Fruit fly (Drosophila melanogaster): Measurements from ENCODE around the gene RpLP0.

RpLP0 gene

dm6 chr3L:22075706-22076398, at the start of gene RpLP0, which contains the start of gene CG7130 (continued):
- no peak for TF ChIP-seq fru (optimal IDR thresholded peaks at IDR 0.05)
- peak; percentile 99 for TF ChIP-seq YL-1 (GFP tag; optimal IDR thresholded peaks at IDR 0.05)
- peak; percentile 69 for TF ChIP-seq lbe (GFP tag; optimal IDR thresholded peaks at IDR 0.05)
- peak; percentile 56 for TF ChIP-seq pnt (GFP tag; optimal IDR thresholded peaks at IDR 0.05)
- TF ChIP-seq CoRest (tag; optimal IDR thresholded peaks at IDR 0.05) = peak; percentile 85
- TF ChIP-seq CG2875 (GFP tag; optimal IDR thresholded peaks at IDR 0.05) = peak; percentile 93
- peak; percentile 95 for TF ChIP-seq Lhr (GFP tag; optimal IDR thresholded peaks at IDR 0.05)
- TF ChIP-seq eyg (GFP tag; optimal IDR thresholded peaks at IDR 0.05) = peak; percentile 95
- TF ChIP-seq Max (GFP tag; optimal IDR thresholded peaks at IDR 0.05) = peak; percentile 90
- TF ChIP-seq ATbp (GFP tag; optimal IDR thresholded peaks at IDR 0.05) = peak; percentile 92
- peak; percentile 65; the same call in 2 of the 3 replicates for TF ChIP-seq CG11695 (GFP tag; IDR thresholded peaks at IDR 0.05)
- peak; percentile 64 for TF ChIP-seq psq (GFP tag; optimal IDR thresholded peaks at IDR 0.05)
- peak; percentile 62; the same call in 1 of the 2 replicates for TF ChIP-seq ham (GFP tag; IDR thresholded peaks at IDR 0.05)
- peak; percentile 78 for TF ChIP-seq trh (GFP tag; optimal IDR thresholded peaks at IDR 0.05)
- peak; percentile 66 for TF ChIP-seq CG16813 (GFP tag; IDR thresholded peaks at IDR 0.05; ENCODE audit: partially characterized antibody)
- no peak; the same call in 1 of the 2 replicates for TF ChIP-seq CG2129 (GFP tag; IDR thresholded peaks at IDR 0.05; ENCODE audit: partially characterized antibody)
- peak; percentile 84 for TF ChIP-seq H2.0 (GFP tag; IDR thresholded peaks at IDR 0.05)
- no peak for TF ChIP-seq yki (optimal IDR thresholded peaks at IDR 0.05)
- TF ChIP-seq CG10366 (GFP tag; IDR thresholded peaks at IDR 0.05) = peak; percentile 81
- TF ChIP-seq insv (GFP tag; optimal IDR thresholded peaks at IDR 0.05) = peak in 1 of 2 experiments; percentile 77
- peak; percentile 80 for TF ChIP-seq zen (tag; optimal IDR thresholded peaks at IDR 0.05)
- peak; percentile 71 for TF ChIP-seq CG4820 (GFP tag; optimal IDR thresholded peaks at IDR 0.05)
- peak; percentile 83 for TF ChIP-seq Fer2 (tag; optimal IDR thresholded peaks at IDR 0.05)
- TF ChIP-seq unpg (GFP tag; optimal IDR thresholded peaks at IDR 0.05) = peak; percentile 86
- peak; percentile 58; the same call in 1 of the 2 replicates for TF ChIP-seq rib (GFP tag; IDR thresholded peaks at IDR 0.05)
- peak; percentile 86 for TF ChIP-seq en (GFP tag; optimal IDR thresholded peaks at IDR 0.05)
- peak; percentile 86 for TF ChIP-seq CG3847 (GFP tag; IDR thresholded peaks at IDR 0.05)
- TF ChIP-seq CG12104 (GFP tag; optimal IDR thresholded peaks at IDR 0.05) = peak; percentile 96
- peak; percentile 91 for TF ChIP-seq CG17328 (GFP tag; IDR thresholded peaks at IDR 0.05)
- TF ChIP-seq Sox100B (GFP tag; optimal IDR thresholded peaks at IDR 0.05) = peak; percentile 94
- TF ChIP-seq CG8388 (GFP tag; optimal IDR thresholded peaks at IDR 0.05) = peak; percentile 87
- TF ChIP-seq HHEX (GFP tag; optimal IDR thresholded peaks at IDR 0.05) = peak; percentile 95
- TF ChIP-seq ash1 (GFP tag; optimal IDR thresholded peaks at IDR 0.05) = peak; percentile 95
- TF ChIP-seq jumu (GFP tag; optimal IDR thresholded peaks at IDR 0.05) = peak; percentile 80
- TF ChIP-seq dysf (GFP tag; IDR thresholded peaks at IDR 0.05) = peak; percentile 82
- TF ChIP-seq Oaz (GFP tag; IDR thresholded peaks at IDR 0.05) = peak; percentile 65
- peak; percentile 80 for TF ChIP-seq tx (GFP tag; optimal IDR thresholded peaks at IDR 0.05)
- TF ChIP-seq schlank (tag; optimal IDR thresholded peaks at IDR 0.05) = peak; percentile 92
- TF ChIP-seq gsb (GFP tag; IDR thresholded peaks at IDR 0.05) = peak; percentile 83
- peak; percentile 88 for TF ChIP-seq CG1792 (GFP tag; optimal IDR thresholded peaks at IDR 0.05)
- TF ChIP-seq pros (GFP tag; optimal IDR thresholded peaks at IDR 0.05) = peak; percentile 25
- TF ChIP-seq dmrt99B (tag; optimal IDR thresholded peaks at IDR 0.05) = peak; percentile 81
- peak; percentile 87 for TF ChIP-seq CG17186 (GFP tag; optimal IDR thresholded peaks at IDR 0.05)
- TF ChIP-seq Kr (GFP tag; optimal IDR thresholded peaks at IDR 0.05) = peak; percentile 38
- TF ChIP-seq CG6272 (GFP tag; IDR thresholded peaks at IDR 0.05) = peak; percentile 61; the same call in 1 of the 2 replicates
- 0 out of 2 replicates have a peak, but pooled peaks have one; percentile 13 for TF ChIP-seq danr (GFP tag; IDR thresholded peaks at IDR 0.05)
- no peak; the same call in 1 of the 2 replicates for TF ChIP-seq Xrp1 (GFP tag; IDR thresholded peaks at IDR 0.05)
- peak; percentile 89 for TF ChIP-seq gce (GFP tag; IDR thresholded peaks at IDR 0.05)
- peak; percentile 74 for TF ChIP-seq CG10462 (GFP tag; optimal IDR thresholded peaks at IDR 0.05)
- peak; percentile 95 for TF ChIP-seq otp (GFP tag; IDR thresholded peaks at IDR 0.05)
